Fruit fly (Drosophila melanogaster): ENCODE measurements around the gene CG14989.

CG14989 gene

dm6 chr3L:4138804-4139521, 51.6 kb downstream of the CG14989 start, which contains the start of the genes Rop and Ras64B (continued):
- TF ChIP-seq Nf-YA (GFP tag; IDR thresholded peaks at IDR 0.05) (no peak), CG13894 (tag; optimal IDR thresholded peaks at IDR 0.05) (peak; percentile 41), CG12769 (tag; optimal IDR thresholded peaks at IDR 0.05) (no peak), CkIIα-i1 (GFP tag; IDR thresholded peaks at IDR 0.05) (0 out of 2 replicates have a peak, but pooled peaks have one; percentile 12), Chrac-16 (GFP tag; optimal IDR thresholded peaks at IDR 0.05) (no peak), CG10274 (GFP tag; optimal IDR thresholded peaks at IDR 0.05) (no peak), CG9609 (GFP tag; optimal IDR thresholded peaks at IDR 0.05) (no peak), pho (GFP tag; optimal IDR thresholded peaks at IDR 0.05) (peak; percentile 6), dmrt11E (tag; optimal IDR thresholded peaks at IDR 0.05) (no peak), bab2 (GFP tag; optimal IDR thresholded peaks at IDR 0.05) (no peak), HmgD (GFP tag; optimal IDR thresholded peaks at IDR 0.05) (peak; percentile 75), Dp (GFP tag; optimal IDR thresholded peaks at IDR 0.05) (peak; percentile 59), BtbVII (GFP tag; optimal IDR thresholded peaks at IDR 0.05) (no peak), Gsc (GFP tag; IDR thresholded peaks at IDR 0.05) (no peak), Med (GFP tag) (peak; percentile 90), CG11696 (GFP tag; IDR thresholded peaks at IDR 0.05) (no peak), nerfin-2 (GFP tag; IDR thresholded peaks at IDR 0.05; ENCODE audit: partially characterized antibody) (peak; percentile 50), CG11085 (GFP tag; IDR thresholded peaks at IDR 0.05) (no peak), CG15514 (GFP tag; optimal IDR thresholded peaks at IDR 0.05) (peak; percentile 79), ken (GFP tag; IDR thresholded peaks at IDR 0.05) (no peak), Gug (GFP tag; IDR thresholded peaks at IDR 0.05) (no peak), Hsf (GFP tag; optimal IDR thresholded peaks at IDR 0.05) (no peak), Eip74EF (GFP tag; optimal IDR thresholded peaks at IDR 0.05) (peak in 1 of 2 experiments; percentile 15), CG8765 (GFP tag; IDR thresholded peaks at IDR 0.05) (no peak), bsh (GFP tag; optimal IDR thresholded peaks at IDR 0.05) (no peak), Hr51 (GFP tag; optimal IDR thresholded peaks at IDR 0.05) (peak in 1 of 2 experiments; percentile 39), Asciz (GFP tag; optimal IDR thresholded peaks at IDR 0.05) (no peak), tup (GFP tag; optimal IDR thresholded peaks at IDR 0.05) (no peak), CG33213 (GFP tag; optimal IDR thresholded peaks at IDR 0.05) (peak; percentile 78), CrebB (tag; optimal IDR thresholded peaks at IDR 0.05) (peak; percentile 15), crp (GFP tag; optimal IDR thresholded peaks at IDR 0.05) (peak in 1 of 2 experiments; percentile 25), CG16815 (GFP tag; optimal IDR thresholded peaks at IDR 0.05) (no peak), CHES-1-like (GFP tag; optimal IDR thresholded peaks at IDR 0.05) (peak; percentile 75), sc (optimal IDR thresholded peaks at IDR 0.05) (no peak), sc (GFP tag; optimal IDR thresholded peaks at IDR 0.05) (no peak), CG17186 (GFP tag; optimal IDR thresholded peaks at IDR 0.05) (peak; percentile 83), Lim3 (GFP tag; IDR thresholded peaks at IDR 0.05) (no peak), run (tag; optimal IDR thresholded peaks at IDR 0.05) (peak; percentile 13), CG17829 (tag; optimal IDR thresholded peaks at IDR 0.05) (peak; percentile 56), seq (GFP tag; IDR thresholded peaks at IDR 0.05) (no peak), ERR (GFP tag; optimal IDR thresholded peaks at IDR 0.05) (peak; percentile 22), CG16779 (GFP tag; IDR thresholded peaks at IDR 0.05) (no peak), inv (GFP tag; IDR thresholded peaks at IDR 0.05; ENCODE audit: partially characterized antibody) (peak; percentile 79), ase (GFP tag; IDR thresholded peaks at IDR 0.05) (no peak), twi (tag; optimal IDR thresholded peaks at IDR 0.05) (peak; percentile 0), gem (tag; optimal IDR thresholded peaks at IDR 0.05) (no peak), CG1603 (tag; optimal IDR thresholded peaks at IDR 0.05) (peak; percentile 85), p53 (GFP tag; optimal IDR thresholded peaks at IDR 0.05) (peak; percentile 26), cad (GFP tag; optimal IDR thresholded peaks at IDR 0.05) (no peak)

All from whole organism, embryonic.